Worm (Caenorhabditis elegans): ENCODE measurements around the gene mtp-18.

DNA sequence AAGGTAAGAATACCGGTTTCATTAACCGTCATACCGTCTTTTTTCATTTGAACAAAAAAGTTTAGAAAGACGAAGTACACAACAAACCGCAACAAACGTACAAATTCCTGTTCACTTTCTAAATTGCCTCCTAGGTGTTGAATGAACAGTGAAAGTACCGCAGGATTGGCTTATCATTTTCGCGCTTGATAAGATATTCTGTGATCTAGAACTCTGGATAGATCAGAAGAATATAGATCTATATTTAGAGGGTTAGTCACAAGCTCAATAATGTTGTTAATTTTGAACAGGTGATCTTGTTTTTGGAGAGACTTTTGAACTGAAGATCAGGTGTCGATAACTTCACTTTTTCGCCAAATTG lies 48.4 kb upstream of the mtp-18 start:
- TF ChIP-seq nhr-237 (tag; optimal IDR thresholded peaks at IDR 0.05), result no peak
- no peak for TF ChIP-seq nhr-28 (tag; optimal IDR thresholded peaks at IDR 0.05)
- no peak for TF ChIP-seq snpc-4 (tag; optimal IDR thresholded peaks at IDR 0.05)
- TF ChIP-seq ama-1 (optimal IDR thresholded peaks at IDR 0.05), result no peak
- TF ChIP-seq elt-3 (tag; optimal IDR thresholded peaks at IDR 0.05), result peak in 2 of 6 experiments; percentile 29 to 62
- no peak for TF ChIP-seq dsc-1 (tag; optimal IDR thresholded peaks at IDR 0.05)
- no peak for TF ChIP-seq mdl-1 (tag; optimal IDR thresholded peaks at IDR 0.05)
- no peak for TF ChIP-seq unc-30 (tag; optimal IDR thresholded peaks at IDR 0.05)
